Worm (Caenorhabditis elegans) whole organism, young adult: ENCODE measurements around the gene F32D8.14.

Experiments used
- B0019.2 ChIP-seq: fragments of 200-800 bp; sonication (Bioruptor generic); conservative IDR thresholded peaks from 2 replicates; pipeline ENCODE4 v1.3.6; 2022; ENCODE audit warnings: missing genetic modification reagents, missing genetic modification characterization, missing compliant biosample characterization
- D2030.7 ChIP-seq: fragments of 200-800 bp; sonication (Bioruptor generic); IDR thresholded peaks from 2 replicates; pipeline ENCODE4 v1.3.6; 2022; ENCODE audit warnings: missing genetic modification reagents, missing genetic modification characterization, missing compliant biosample characterization
- F10E7.11 ChIP-seq: sonication (generic microtip); optimal IDR thresholded peaks from 2 replicates; lab custom pipeline; 2017; ENCODE audit warnings: mild to moderate bottlenecking, missing genetic modification characterization, moderate library complexity, missing compliant biosample characterization
- F23B12.7 ChIP-seq: sonication (generic microtip); optimal IDR thresholded peaks from 2 replicates; lab custom pipeline; 2017; ENCODE audit warnings: missing genetic modification characterization, mild to moderate bottlenecking, missing compliant biosample characterization, antibody characterized with exemption, moderate library complexity; ENCODE audit not compliant: insufficient read depth
- F33H1.4 ChIP-seq: fragments of 200-800 bp; sonication (Bioruptor generic); IDR thresholded peaks from 2 replicates; pipeline ENCODE4 v1.3.6; 2022; ENCODE audit warnings: missing genetic modification reagents, missing genetic modification characterization, missing compliant biosample characterization
- F52B5.7 ChIP-seq: sonication (generic microtip); optimal IDR thresholded peaks from 2 replicates; lab custom pipeline; 2016; ENCODE audit warnings: mild to moderate bottlenecking, missing genetic modification characterization, missing compliant biosample characterization
- F57A8.1 ChIP-seq: fragments of 200-800 bp; sonication (Bioruptor generic); optimal IDR thresholded peaks from 2 replicates; lab custom pipeline; 2018; ENCODE audit warnings: mild to moderate bottlenecking, missing genetic modification characterization, moderate library complexity, missing compliant biosample characterization
- F57C9.4 ChIP-seq: sonication (generic microtip); optimal IDR thresholded peaks from 2 replicates; lab custom pipeline; 2017; ENCODE audit warnings: mild to moderate bottlenecking, missing genetic modification characterization, missing compliant biosample characterization
- K11D2.4 ChIP-seq: fragments of 200-800 bp; sonication (Bioruptor generic); IDR thresholded peaks from 2 replicates; pipeline ENCODE4 v1.3.6; 2022; ENCODE audit warnings: missing genetic modification reagents, missing genetic modification characterization, missing compliant biosample characterization
- T07F8.4 ChIP-seq: sonication (generic microtip); optimal IDR thresholded peaks from 2 replicates; lab custom pipeline; 2016; ENCODE audit warnings: mild to moderate bottlenecking, missing genetic modification characterization, moderate library complexity, missing compliant biosample characterization
- T26A5.8 ChIP-seq: sonication (generic microtip); optimal IDR thresholded peaks from 2 replicates; lab custom pipeline; 2016; ENCODE audit warnings: missing genetic modification characterization, missing compliant biosample characterization
- Y53G8AR.9 ChIP-seq: fragments of 200-800 bp; sonication (Bioruptor generic); conservative IDR thresholded peaks from 2 replicates; pipeline ENCODE4 v1.3.6; 2022; ENCODE audit warnings: missing genetic modification reagents, missing genetic modification characterization, missing compliant biosample characterization
- Y67H2A.10 ChIP-seq: fragments of 200-800 bp; sonication (Bioruptor generic); conservative IDR thresholded peaks from 2 replicates; pipeline ENCODE4 v1.3.6; 2022; ENCODE audit warnings: missing genetic modification reagents, missing genetic modification characterization, missing compliant biosample characterization
- ZK185.1 ChIP-seq: sonication (generic microtip); optimal IDR thresholded peaks from 2 replicates; lab custom pipeline; 2016; ENCODE audit warnings: mild to moderate bottlenecking, missing genetic modification characterization, missing compliant biosample characterization; ENCODE audit not compliant: poor library complexity, severe bottlenecking
- akir-1 ChIP-seq: fragments of 200-800 bp; sonication (Bioruptor generic); optimal IDR thresholded peaks from 2 replicates; lab custom pipeline; 2018; ENCODE audit warnings: mild to moderate bottlenecking, missing genetic modification characterization, moderate library complexity, missing compliant biosample characterization
- aptf-2 ChIP-seq: fragments of 200-800 bp; sonication (Bioruptor generic); conservative IDR thresholded peaks from 2 replicates; pipeline ENCODE4 v1.3.6; 2022; ENCODE audit warnings: missing genetic modification reagents, missing genetic modification characterization, missing compliant biosample characterization
- atf-7 ChIP-seq: sonication (generic microtip); optimal IDR thresholded peaks from 2 replicates; lab custom pipeline; 2017; ENCODE audit warnings: mild to moderate bottlenecking, missing genetic modification characterization, missing compliant biosample characterization
- attf-6 ChIP-seq: fragments of 200-800 bp; sonication (Bioruptor generic); IDR thresholded peaks from 2 replicates; pipeline ENCODE4 v1.3.6; 2022; ENCODE audit warnings: missing genetic modification reagents, missing genetic modification characterization, missing compliant biosample characterization
- cebp-2 ChIP-seq: fragments of 200-800 bp; sonication (Bioruptor generic); IDR thresholded peaks from 2 replicates; pipeline ENCODE4 v1.3.6; 2022; ENCODE audit warnings: missing genetic modification characterization, missing compliant biosample characterization
- ceh-40 ChIP-seq: fragments of 200-800 bp; sonication (Bioruptor generic); IDR thresholded peaks from 2 replicates; pipeline ENCODE4 v1.3.6; 2022; ENCODE audit warnings: missing genetic modification characterization, missing compliant biosample characterization
- ceh-91 ChIP-seq: fragments of 200-800 bp; sonication (Bioruptor generic); IDR thresholded peaks from 2 replicates; pipeline ENCODE4 v1.3.6; 2022; ENCODE audit warnings: missing genetic modification reagents, missing genetic modification characterization, missing compliant biosample characterization
- chd-7 ChIP-seq: sonication (generic microtip); optimal IDR thresholded peaks from 2 replicates; lab custom pipeline; 2016; ENCODE audit warnings: mild to moderate bottlenecking, missing genetic modification characterization, moderate library complexity, missing compliant biosample characterization
- die-1 ChIP-seq: sonication (generic microtip); optimal IDR thresholded peaks from 2 replicates; lab custom pipeline; 2016; ENCODE audit warnings: missing genotype, mild to moderate bottlenecking, missing genetic modification characterization, missing compliant biosample characterization
- egrh-3 ChIP-seq: fragments of 200-800 bp; sonication (Bioruptor generic); IDR thresholded peaks from 2 replicates; pipeline ENCODE4 v1.3.6; 2022; ENCODE audit warnings: missing genetic modification reagents, missing genetic modification characterization, missing compliant biosample characterization
- gei-17 ChIP-seq: fragments of 200-800 bp; sonication (Bioruptor generic); optimal IDR thresholded peaks from 2 replicates; lab custom pipeline; 2018; ENCODE audit warnings: mild to moderate bottlenecking, missing genetic modification characterization, missing compliant biosample characterization
- hlh-26 ChIP-seq: fragments of 200-800 bp; sonication (Bioruptor generic); conservative IDR thresholded peaks from 2 replicates; pipeline ENCODE4 v1.3.6; 2022; ENCODE audit warnings: missing genetic modification reagents, missing genetic modification characterization, missing compliant biosample characterization
- hmg-20 ChIP-seq: fragments of 200-800 bp; sonication (Bioruptor generic); IDR thresholded peaks from 2 replicates; pipeline ENCODE4 v1.3.6; 2022; ENCODE audit warnings: missing genetic modification reagents, missing genetic modification characterization, missing compliant biosample characterization
- lag-1 ChIP-seq: fragments of 200-800 bp; sonication (Bioruptor generic); IDR thresholded peaks from 2 replicates; pipeline ENCODE4 v1.3.6; 2022; ENCODE audit warnings: missing genetic modification reagents, missing genetic modification characterization, missing compliant biosample characterization
- lin-40 ChIP-seq: sonication (generic microtip); optimal IDR thresholded peaks from 2 replicates; lab custom pipeline; 2016; ENCODE audit warnings: missing genetic modification characterization, mild to moderate bottlenecking, missing compliant biosample characterization, missing genotype, missing genetic modification reagents
- madf-10 ChIP-seq: sonication (generic microtip); optimal IDR thresholded peaks from 2 replicates; lab custom pipeline; 2016; ENCODE audit warnings: mild to moderate bottlenecking, missing genetic modification characterization, missing compliant biosample characterization
- mcd-1 ChIP-seq: fragments of 200-800 bp; sonication (Bioruptor generic); IDR thresholded peaks from 2 replicates; pipeline ENCODE4 v1.3.6; 2022; ENCODE audit warnings: missing genetic modification reagents, missing genetic modification characterization, missing compliant biosample characterization
- mxl-1 ChIP-seq: sonication (generic microtip); optimal IDR thresholded peaks from 2 replicates; lab custom pipeline; 2016; ENCODE audit warnings: missing genetic modification characterization, missing compliant biosample characterization
- nhr-27 ChIP-seq: fragments of 200-800 bp; sonication (Bioruptor generic); optimal IDR thresholded peaks from 2 replicates; lab custom pipeline; 2018; ENCODE audit warnings: mild to moderate bottlenecking, missing genetic modification characterization, moderate library complexity, missing compliant biosample characterization
- nhr-90 ChIP-seq: sonication (generic microtip); optimal IDR thresholded peaks from 2 replicates; lab custom pipeline; 2016; ENCODE audit warnings: missing genotype, mild to moderate bottlenecking, missing genetic modification characterization, missing compliant biosample characterization
- repo-1 ChIP-seq: sonication (generic microtip); optimal IDR thresholded peaks from 2 replicates; lab custom pipeline; 2017; ENCODE audit warnings: mild to moderate bottlenecking, missing genetic modification characterization, missing compliant biosample characterization
- sdz-38 ChIP-seq: sonication (generic microtip); optimal IDR thresholded peaks from 2 replicates; lab custom pipeline; 2016; ENCODE audit warnings: missing genotype, missing genetic modification characterization, missing compliant biosample characterization
- sea-2 ChIP-seq: fragments of 200-800 bp; sonication (Bioruptor generic); IDR thresholded peaks from 2 replicates; pipeline ENCODE4 v1.3.6; 2022; ENCODE audit warnings: missing genetic modification characterization, missing compliant biosample characterization
- sptf-2 ChIP-seq: fragments of 200-800 bp; sonication (Bioruptor generic); optimal IDR thresholded peaks from 2 replicates; lab custom pipeline; 2018; ENCODE audit warnings: mild to moderate bottlenecking, missing genetic modification characterization, missing compliant biosample characterization
- tbp1 ChIP-seq: fragments of 200-800 bp; sonication (Bioruptor generic); optimal IDR thresholded peaks from 2 replicates; lab custom pipeline; 2018; ENCODE audit warnings: mild to moderate bottlenecking, missing genetic modification characterization, missing compliant biosample characterization
- tlf-1 ChIP-seq: fragments of 200-800 bp; sonication (Bioruptor generic); optimal IDR thresholded peaks from 2 replicates; lab custom pipeline; 2018; ENCODE audit warnings: mild to moderate bottlenecking, missing genetic modification characterization, missing compliant biosample characterization
- unc-130 ChIP-seq: sonication (generic microtip); optimal IDR thresholded peaks from 2 replicates; lab custom pipeline; 2016; ENCODE audit warnings: missing genetic modification reagents, missing genetic modification characterization, missing compliant biosample characterization
- unc-62 ChIP-seq: fragments of 150-350 bp; optimal IDR thresholded peaks from 2 replicates; lab custom pipeline; 2014; ENCODE audit warnings: missing biosample characterization, missing genetic modification reagents, missing genetic modification characterization
- zfh-2 ChIP-seq: fragments of 200-800 bp; sonication (Bioruptor generic); conservative IDR thresholded peaks from 2 replicates; pipeline ENCODE4 v1.3.6; 2022; ENCODE audit warnings: missing genetic modification reagents, missing genetic modification characterization, missing compliant biosample characterization
- zim-3 ChIP-seq: sonication (generic microtip); optimal IDR thresholded peaks from 2 replicates; lab custom pipeline; 2017; ENCODE audit warnings: mild to moderate bottlenecking, missing genetic modification characterization, moderate library complexity, missing compliant biosample characterization
- ztf-18 ChIP-seq: sonication (generic microtip); optimal IDR thresholded peaks from 2 replicates; lab custom pipeline; 2016; ENCODE audit warnings: missing genotype, mild to moderate bottlenecking, missing genetic modification characterization, missing compliant biosample characterization
- ztf-22 ChIP-seq: fragments of 200-800 bp; sonication (Bioruptor generic); optimal IDR thresholded peaks from 2 replicates; lab custom pipeline; 2018; ENCODE audit warnings: mild to moderate bottlenecking, missing genetic modification characterization, moderate library complexity, missing compliant biosample characterization
- ztf-25 ChIP-seq: fragments of 200-800 bp; sonication (Bioruptor generic); IDR thresholded peaks from 2 replicates; pipeline ENCODE4 v1.3.6; 2022; ENCODE audit warnings: missing genetic modification reagents, missing genetic modification characterization, missing compliant biosample characterization
- ztf-26 ChIP-seq: sonication (generic microtip); optimal IDR thresholded peaks from 2 replicates; lab custom pipeline; 2017; ENCODE audit warnings: missing genetic modification characterization, missing compliant biosample characterization
- ztf-6 ChIP-seq: fragments of 200-800 bp; sonication (Bioruptor generic); IDR thresholded peaks from 2 replicates; pipeline ENCODE4 v1.3.6; 2022; ENCODE audit warnings: missing genetic modification reagents, missing genetic modification characterization, missing compliant biosample characterization

The F32D8.14 gene

DNA sequence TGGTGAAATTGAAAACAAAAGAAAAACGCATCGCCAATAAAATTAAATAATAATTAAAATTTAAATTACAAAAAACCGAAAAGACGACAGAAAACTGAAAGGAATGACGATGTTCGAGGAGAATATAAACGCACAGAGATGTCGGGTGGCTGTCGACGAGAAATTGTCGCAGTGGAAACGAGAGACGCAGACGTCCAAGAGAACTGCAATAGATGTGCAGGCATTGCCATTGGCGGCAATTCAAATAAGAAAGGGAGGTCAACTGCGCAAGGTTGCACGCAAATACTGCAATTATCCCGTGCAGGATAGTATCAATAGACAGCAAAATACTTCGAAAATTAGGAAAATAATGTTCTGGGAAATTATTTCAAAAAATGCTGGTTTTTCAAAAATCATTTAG, 2.6 kb upstream of the F32D8.14 start (continued):
- TF ChIP-seq madf-10 (peak; percentile 95), Y67H2A.10 (GFP tag; lab: Robert Waterston, UW) (peak; percentile 91), nhr-90 (peak; percentile 96), ZK185.1 (peak; percentile 97), F23B12.7 (tag; lab: Kevin White, UChicago) (peak; percentile 89), hmg-20 (GFP tag; lab: Robert Waterston, UW) (peak; percentile 94), sptf-2 (peak; percentile 65), attf-6 (GFP tag; lab: Robert Waterston, UW) (peak; percentile 89), ceh-40 (peak; percentile 87), cebp-2 (GFP tag; lab: Robert Waterston, UW) (peak; percentile 89; the same call in 1 of the 2 replicates), Y53G8AR.9 (GFP tag; lab: Robert Waterston, UW) (peak; percentile 98), hlh-26 (GFP tag; lab: Robert Waterston, UW) (no peak), F33H1.4 (GFP tag; lab: Robert Waterston, UW) (peak; percentile 88), F52B5.7 (tag; lab: Kevin White, UChicago) (peak; percentile 87), mcd-1 (GFP tag; lab: Robert Waterston, UW) (peak; percentile 98), D2030.7 (peak; percentile 95), aptf-2 (0 out of 2 replicates have a peak, but pooled peaks have one; percentile 21), chd-7 (tag; lab: Kevin White, UChicago) (peak; percentile 97), atf-7 (tag; lab: Kevin White, UChicago) (peak; percentile 96), tlf-1 (peak; percentile 99), mxl-1 (no peak), repo-1 (tag; lab: Kevin White, UChicago) (peak; percentile 93), ztf-18 (tag; lab: Kevin White, UChicago) (peak; percentile 85), unc-130 (GFP tag; lab: Kevin White, UChicago) (peak; percentile 96), sea-2 (GFP tag; lab: Robert Waterston, UW) (0 out of 2 replicates have a peak, but pooled peaks have one; percentile 42), ceh-91 (peak; percentile 95), die-1 (tag; lab: Kevin White, UChicago) (peak; percentile 40), T07F8.4 (tag; lab: Kevin White, UChicago) (peak; percentile 81), akir-1 (GFP tag; lab: Kevin White, UChicago) (peak; percentile 71), nhr-27 (peak; percentile 70), F57A8.1 (GFP tag; lab: Kevin White, UChicago) (no peak), ztf-26 (peak; percentile 94), lag-1 (no peak), B0019.2 (GFP tag; lab: Robert Waterston, UW) (peak; percentile 87), egrh-3 (GFP tag; lab: Robert Waterston, UW) (peak; percentile 73), F10E7.11 (tag; lab: Kevin White, UChicago) (peak; percentile 87), zfh-2 (peak; percentile 94), ztf-22 (GFP tag; lab: Kevin White, UChicago) (peak; percentile 98), T26A5.8 (tag; lab: Kevin White, UChicago) (peak; percentile 38), zim-3 (tag; lab: Kevin White, UChicago) (peak; percentile 94), tbp1 (GFP tag; lab: Kevin White, UChicago) (peak; percentile 79), ztf-6 (GFP tag; lab: Robert Waterston, UW) (peak; percentile 91), lin-40 (peak; percentile 98), K11D2.4 (peak; percentile 96), sdz-38 (tag; lab: Kevin White, UChicago) (no peak), gei-17 (GFP tag; lab: Kevin White, UChicago) (peak; percentile 82), ztf-25 (GFP tag; lab: Robert Waterston, UW) (no peak), unc-62 (GFP tag; lab: Kevin White, UChicago) (peak; percentile 81), F57C9.4 (tag; lab: Kevin White, UChicago) (peak; percentile 82)
